Worm (Caenorhabditis elegans) whole organism, L2 larva: Measurements from ENCODE around the gene gst-13.

Experiments
- alr-1 ChIP-seq: fragments of 150-350 bp; optimal IDR thresholded peaks from 2 replicates; lab custom pipeline; 2014; ENCODE audit warnings: missing biosample characterization, missing genetic modification characterization
- ama-1 ChIP-seq: fragments of 150-350 bp; optimal IDR thresholded peaks from 2 replicates; lab custom pipeline; 2018; ENCODE audit warnings: inconsistent platforms
- ceh-82 ChIP-seq: fragments of 150-350 bp; optimal IDR thresholded peaks from 2 replicates; lab custom pipeline; 2014; ENCODE audit warnings: missing biosample characterization, missing genetic modification characterization
- fos-1 ChIP-seq: fragments of 150-350 bp; optimal IDR thresholded peaks from 2 replicates; lab custom pipeline; 2014; ENCODE audit warnings: missing biosample characterization, missing genetic modification characterization
- lin-39 ChIP-seq: fragments of 150-350 bp; optimal IDR thresholded peaks from 2 replicates; lab custom pipeline; 2014; ENCODE audit warnings: missing biosample characterization, missing genetic modification reagents, missing genetic modification characterization
- mdl-1 ChIP-seq, 2 experiments: fragments of 150-350 bp in 1 of 2; sonication (generic microtip) in 1 of 2; optimal IDR thresholded peaks; 2 replicates each; lab custom pipeline; 2017; ENCODE audit warnings: missing biosample characterization in 2 of 2, missing genetic modification characterization in 2 of 2
- nhr-11 ChIP-seq: fragments of 150-350 bp; optimal IDR thresholded peaks from 2 replicates; lab custom pipeline; 2014; ENCODE audit warnings: missing biosample characterization, missing genetic modification characterization
- nhr-25 ChIP-seq: fragments of 150-350 bp; sonication (generic microtip); optimal IDR thresholded peaks from 3 replicates; lab custom pipeline; 2014; ENCODE audit warnings: missing biosample characterization, missing genetic modification characterization
- sem-4 ChIP-seq: fragments of 150-350 bp; optimal IDR thresholded peaks from 2 replicates; lab custom pipeline; 2014; ENCODE audit warnings: missing biosample characterization, missing genetic modification reagents, missing genetic modification characterization
- snpc-4 ChIP-seq: fragments of 150-350 bp; optimal IDR thresholded peaks from 2 replicates; lab custom pipeline; 2014; ENCODE audit warnings: missing biosample characterization, missing genetic modification characterization
- zag-1 ChIP-seq: fragments of 150-350 bp; optimal IDR thresholded peaks from 2 replicates; lab custom pipeline; 2014; ENCODE audit warnings: missing biosample characterization, missing genetic modification characterization

ce11 chrII:9261931-9262562, 30.8 kb downstream of the gst-13 start, which contains the start of gene aqp-2:
- TF ChIP-seq sem-4 (no peak), ama-1 (lab: Kevin White, UChicago) (peak; percentile 17), lin-39 (tag; lab: Kevin White, UChicago) (no peak), nhr-25 (peak; percentile 31), nhr-11 (tag; lab: Kevin White, UChicago) (no peak), zag-1 (tag; lab: Kevin White, UChicago) (no peak), alr-1 (no peak), fos-1 (tag; lab: Kevin White, UChicago) (peak; percentile 2), snpc-4 (no peak), ceh-82 (tag; lab: Kevin White, UChicago) (no peak), mdl-1 (tag; optimal IDR thresholded peaks at IDR 0.05; lab: Kevin White, UChicago) (no peak)
